Fruit fly (Drosophila melanogaster): ENCODE results near the gene NetA.

DNA sequence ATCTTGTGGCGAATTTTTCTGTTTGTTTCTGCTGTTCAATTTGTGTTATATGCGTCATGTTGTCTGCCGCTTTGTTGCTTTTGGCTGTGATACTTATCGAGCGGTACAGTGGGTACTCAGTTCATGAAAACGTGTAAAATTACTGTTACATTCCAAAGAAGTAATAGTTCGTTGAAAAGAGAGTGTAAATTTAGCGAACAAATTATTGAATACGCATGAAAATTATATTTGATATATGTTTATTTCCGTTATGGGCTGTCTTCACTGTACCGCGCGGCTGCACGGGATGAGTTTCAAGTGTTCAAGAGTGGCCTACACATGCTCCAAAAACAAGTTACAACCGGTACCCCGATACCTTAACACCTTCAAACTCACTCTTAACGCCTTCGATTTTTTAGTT lies 35.4 kb upstream of the NetA start:
- TF ChIP-seq CG8478 (optimal IDR thresholded peaks at IDR 0.05) (no peak), CTCF (optimal IDR thresholded peaks at IDR 0.05) (no peak)
